Fruit fly (Drosophila melanogaster): ENCODE results near the gene stx.

Gene stx

dm6 chrX:10728541-10728968 is 16.2 kb downstream of the stx start:
- TF ChIP-seq tj (GFP tag; optimal IDR thresholded peaks at IDR 0.05) = peak; percentile 89
- TF ChIP-seq kay (GFP tag; ENCODE audit: borderline replicate concordance) = peak; percentile 66
- TF ChIP-seq Crg-1 (GFP tag; optimal IDR thresholded peaks at IDR 0.05) = no peak
- no peak for TF ChIP-seq Hr96 (GFP tag; optimal IDR thresholded peaks at IDR 0.05)

dm6 chrX:10728024-10728423 is 16.7 kb downstream of the stx start:
- TF ChIP-seq Hr96 (GFP tag; optimal IDR thresholded peaks at IDR 0.05) (no peak), tj (GFP tag; optimal IDR thresholded peaks at IDR 0.05) (no peak), CG1620 (GFP tag; optimal IDR thresholded peaks at IDR 0.05) (no peak), pad (GFP tag; optimal IDR thresholded peaks at IDR 0.05) (no peak), CG33017 (tag; optimal IDR thresholded peaks at IDR 0.05) (no peak), CG14711 (tag; optimal IDR thresholded peaks at IDR 0.05) (no peak), CG7101 (tag; optimal IDR thresholded peaks at IDR 0.05) (no peak)

dm6 chrX:10727318-10727717 is 17.4 kb downstream of the stx start:
- TF ChIP-seq tj (GFP tag; optimal IDR thresholded peaks at IDR 0.05) (peak; percentile 90), CG5204 (GFP tag; optimal IDR thresholded peaks at IDR 0.05) (no peak)

- TF ChIP-seq kay (GFP tag; ENCODE audit: borderline replicate concordance) (peak; percentile 64), CG1620 (GFP tag; optimal IDR thresholded peaks at IDR 0.05) (no peak), tj (GFP tag; optimal IDR thresholded peaks at IDR 0.05) (no peak)
These were observed 18.5 kb downstream of the stx start for dm6 chrX:10726105-10726694.

- peak; percentile 71 for TF ChIP-seq tj (GFP tag; optimal IDR thresholded peaks at IDR 0.05)
- TF ChIP-seq CG7045 (GFP tag; optimal IDR thresholded peaks at IDR 0.05) = no peak
These were observed 21.1 kb downstream of the stx start for dm6 chrX:10723488-10724254.

dm6 chrX:10721901-10722479 is 22.8 kb downstream of the stx start:
- TF ChIP-seq Clk (GFP tag; optimal IDR thresholded peaks at IDR 0.05) (no peak), CG12768 (GFP tag; optimal IDR thresholded peaks at IDR 0.05) (no peak), kay (GFP tag; ENCODE audit: borderline replicate concordance) (peak; percentile 20), toe (GFP tag; optimal IDR thresholded peaks at IDR 0.05) (no peak), CG14711 (tag; optimal IDR thresholded peaks at IDR 0.05) (no peak), tj (GFP tag; optimal IDR thresholded peaks at IDR 0.05) (peak; percentile 42)

dm6 chrX:10719280-10719679 is 25.5 kb downstream of the stx start:
- peak; percentile 57 for TF ChIP-seq tj (GFP tag; optimal IDR thresholded peaks at IDR 0.05)
- TF ChIP-seq cic (GFP tag; optimal IDR thresholded peaks at IDR 0.05) = peak; percentile 90
- TF ChIP-seq CG1620 (GFP tag; optimal IDR thresholded peaks at IDR 0.05) = no peak
- TF ChIP-seq Mnt (GFP tag; optimal IDR thresholded peaks at IDR 0.05) = no peak
- TF ChIP-seq Crg-1 (GFP tag; optimal IDR thresholded peaks at IDR 0.05) = no peak
- peak; percentile 0 for TF ChIP-seq pad (GFP tag; optimal IDR thresholded peaks at IDR 0.05)
- no peak for TF ChIP-seq Hr96 (GFP tag; optimal IDR thresholded peaks at IDR 0.05)
- TF ChIP-seq bab1 (GFP tag; optimal IDR thresholded peaks at IDR 0.05) = no peak

dm6 chrX:10717869-10718268 is 26.9 kb downstream of the stx start:
- TF ChIP-seq CG7101 (tag; optimal IDR thresholded peaks at IDR 0.05) (peak; percentile 65), CG14711 (tag; optimal IDR thresholded peaks at IDR 0.05) (peak; percentile 62), CG11617 (GFP tag; optimal IDR thresholded peaks at IDR 0.05) (peak; percentile 17), kay (GFP tag; ENCODE audit: borderline replicate concordance) (no peak), CG7045 (GFP tag; optimal IDR thresholded peaks at IDR 0.05) (peak; percentile 1), tj (GFP tag; optimal IDR thresholded peaks at IDR 0.05) (peak; percentile 36), CG33017 (tag; optimal IDR thresholded peaks at IDR 0.05) (peak; percentile 45), cic (GFP tag; optimal IDR thresholded peaks at IDR 0.05) (no peak), bab1 (GFP tag; optimal IDR thresholded peaks at IDR 0.05) (peak; percentile 68)

dm6 chrX:10697731-10698130 is 47.0 kb downstream of the stx start:
- TF ChIP-seq kay (GFP tag; ENCODE audit: borderline replicate concordance) (no peak), CG11617 (GFP tag; optimal IDR thresholded peaks at IDR 0.05) (no peak), CG33017 (tag; optimal IDR thresholded peaks at IDR 0.05) (no peak), CG7101 (tag; optimal IDR thresholded peaks at IDR 0.05) (no peak), Hr96 (GFP tag; optimal IDR thresholded peaks at IDR 0.05) (no peak), Crg-1 (GFP tag; optimal IDR thresholded peaks at IDR 0.05) (no peak), cnc (optimal IDR thresholded peaks at IDR 0.05) (no peak), ovo (GFP tag; optimal IDR thresholded peaks at IDR 0.05) (no peak), CG14711 (tag; optimal IDR thresholded peaks at IDR 0.05) (no peak), CG12768 (GFP tag; optimal IDR thresholded peaks at IDR 0.05) (no peak), Mnt (GFP tag; optimal IDR thresholded peaks at IDR 0.05) (no peak), cic (GFP tag; optimal IDR thresholded peaks at IDR 0.05) (no peak), CG1620 (GFP tag; optimal IDR thresholded peaks at IDR 0.05) (no peak)

All from whole organism, adult.